Fruit fly (Drosophila melanogaster) ovary, adult (tissue): ENCODE measurements around the gene CG4653.

Experiments used
- CG17801 ChIP-seq: fragments of 200-800 bp; optimal IDR thresholded peaks from 2 replicates; lab custom pipeline; 2019; ENCODE audit warnings: missing biosample characterization, mild to moderate bottlenecking, missing genetic modification characterization, moderate library complexity; ENCODE audit not compliant: partially characterized antibody

Gene CG4653

DNA sequence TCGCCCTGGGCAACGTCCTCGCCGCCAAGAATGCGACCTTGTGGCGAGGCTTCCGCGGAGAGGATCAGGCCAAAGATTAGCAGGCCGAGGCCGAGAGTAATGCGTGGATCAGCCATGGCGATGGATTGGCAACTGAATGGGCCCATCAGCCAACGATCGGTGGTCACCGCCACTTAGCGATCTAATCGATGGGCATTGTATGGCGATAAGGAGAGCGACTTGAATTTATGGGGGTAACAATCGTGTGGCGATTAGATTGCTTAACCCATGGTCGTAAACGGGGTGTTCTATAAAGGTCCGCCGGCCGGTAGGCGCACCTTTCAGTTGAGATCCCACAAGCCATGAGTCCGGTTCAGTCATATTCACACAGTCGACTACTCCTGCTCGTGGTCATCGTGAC is at the start of gene CG4653, which contains the start of gene CG9673:
CG4653 (plus strand) TSS at position 335 of the 400 bp plus-strand sequence.
CG9673 (minus strand) TSS at position 138 of the 400 bp plus-strand sequence.
- TF ChIP-seq CG17801 (GFP tag; lab: Kevin White, UChicago): no peak

DNA sequence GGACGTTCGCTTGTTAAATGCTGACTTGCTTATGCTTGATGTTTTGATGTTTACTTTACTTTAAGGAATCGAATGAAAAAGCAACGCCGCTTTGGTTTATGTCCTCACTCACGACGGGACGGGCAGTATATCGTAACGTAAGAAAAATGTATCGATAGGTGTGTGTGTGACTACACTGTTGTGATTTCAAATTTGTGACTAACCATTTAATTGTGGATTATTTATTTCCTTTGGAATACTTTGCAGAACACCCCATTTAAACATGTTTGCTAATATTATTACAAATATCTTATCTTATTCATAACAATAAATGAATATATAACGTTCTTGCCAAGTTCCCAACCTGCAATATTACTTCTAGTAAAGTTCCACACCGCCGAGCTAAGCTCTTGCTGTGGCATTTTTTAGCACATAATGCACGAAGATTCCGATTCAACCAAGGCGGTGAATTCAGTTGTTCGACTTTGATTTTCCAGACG is 48.9 kb upstream of the CG4653 start, which contains the start of the genes Nemp and r:
Nemp (minus strand) TSS at position 85 of the 479 bp plus-strand sequence.
r (plus strand) TSS at position 429 of the 479 bp plus-strand sequence.
- TF ChIP-seq CG17801 (GFP tag; lab: Kevin White, UChicago): no peak

DNA sequence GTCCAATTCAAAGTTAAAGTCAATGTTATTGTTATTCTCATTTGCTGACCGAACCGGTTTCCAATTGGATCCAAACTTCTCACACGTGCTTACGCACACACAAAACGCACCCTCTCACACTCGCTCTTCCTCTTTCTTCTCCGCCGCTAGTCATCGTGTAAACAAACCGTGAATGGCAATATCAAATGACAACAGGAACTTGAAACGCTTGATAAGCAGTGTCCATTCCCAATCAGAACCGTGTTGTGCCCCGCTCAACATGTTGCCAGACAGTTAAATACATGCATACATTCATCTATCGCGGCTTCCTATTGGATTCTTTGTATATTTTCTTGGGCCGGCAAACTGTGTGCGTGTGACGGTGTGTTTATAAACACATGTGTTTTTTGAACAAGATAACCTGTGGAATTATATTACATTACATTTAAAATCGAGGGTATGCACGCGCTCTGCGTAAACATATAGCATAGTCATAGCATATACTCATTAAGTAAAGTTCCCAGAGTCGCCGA is 48.1 kb upstream of the CG4653 start:
- TF ChIP-seq CG17801 (GFP tag; lab: Kevin White, UChicago): no peak

DNA sequence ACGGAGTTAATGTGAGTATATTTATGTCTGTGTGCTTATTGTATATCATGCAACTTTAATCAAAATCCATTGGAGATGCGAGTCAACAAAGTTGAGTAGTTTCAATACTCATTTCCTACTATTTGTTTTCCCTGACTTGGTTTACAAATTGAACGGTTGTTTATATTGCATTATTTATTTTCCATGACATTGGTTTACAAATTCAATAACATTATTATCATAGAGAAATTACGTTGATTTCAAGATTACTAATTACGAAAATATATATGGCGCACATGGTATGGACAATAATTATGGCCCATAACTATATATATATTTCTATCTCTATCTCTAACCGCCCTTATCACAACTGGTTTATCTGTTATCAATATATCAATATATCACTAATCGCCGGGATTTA is 43.2 kb upstream of the CG4653 start:
- no peak for TF ChIP-seq CG17801 (GFP tag; lab: Kevin White, UChicago)

DNA sequence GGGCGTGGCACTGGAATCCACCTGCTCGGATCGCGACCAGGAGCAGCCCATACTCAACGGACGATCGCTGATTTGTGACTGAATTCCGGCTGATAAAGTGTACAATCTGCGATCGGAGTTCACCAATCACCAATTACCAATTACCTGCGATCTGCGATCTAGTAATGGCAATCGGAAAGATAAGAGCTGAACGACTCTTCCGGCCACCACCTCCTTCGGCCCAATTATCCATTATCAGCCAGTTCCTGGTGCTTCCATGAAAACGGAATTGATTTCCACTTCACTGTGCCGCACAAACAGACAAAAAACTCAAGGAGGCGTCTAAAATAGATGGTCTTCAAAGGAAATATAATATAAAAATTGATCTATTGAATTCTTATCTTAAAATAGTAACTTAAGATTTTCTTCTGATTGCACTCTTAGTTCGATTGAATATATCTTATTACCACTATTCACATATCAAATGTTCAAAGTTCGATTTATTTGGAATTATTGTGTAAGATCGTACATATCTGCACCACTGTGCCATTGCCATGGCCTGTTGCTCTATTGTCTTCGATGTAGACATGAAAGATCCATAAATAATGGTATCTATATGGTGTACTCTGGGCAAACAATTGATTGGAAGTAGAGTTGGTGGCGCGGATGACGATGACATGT is 39.3 kb upstream of the CG4653 start, which contains the start of gene CG15865:
CG15865 (minus strand) TSS at position 51 of the 660 bp plus-strand sequence.
- no peak for TF ChIP-seq CG17801 (GFP tag; lab: Kevin White, UChicago)

DNA sequence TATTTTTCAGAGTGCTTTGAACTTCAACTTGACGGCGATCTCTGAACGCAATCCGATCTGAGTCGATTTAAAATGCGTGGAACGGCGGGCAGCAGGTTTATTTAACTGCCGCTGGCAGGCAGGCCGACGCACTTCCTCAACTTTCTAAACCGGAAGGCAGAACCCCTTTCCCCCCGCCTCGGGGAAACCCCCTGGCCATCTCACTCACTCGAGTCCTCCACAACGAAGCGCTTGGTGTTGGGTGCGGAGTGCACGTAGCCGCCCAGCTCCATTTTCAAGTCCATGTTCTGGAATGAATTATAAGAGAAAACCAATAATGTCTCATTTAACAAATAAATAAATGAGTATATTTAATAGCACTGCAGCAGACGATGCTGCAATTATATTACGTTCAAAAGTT is 34.0 kb upstream of the CG4653 start:
- no peak for TF ChIP-seq CG17801 (GFP tag; lab: Kevin White, UChicago)

DNA sequence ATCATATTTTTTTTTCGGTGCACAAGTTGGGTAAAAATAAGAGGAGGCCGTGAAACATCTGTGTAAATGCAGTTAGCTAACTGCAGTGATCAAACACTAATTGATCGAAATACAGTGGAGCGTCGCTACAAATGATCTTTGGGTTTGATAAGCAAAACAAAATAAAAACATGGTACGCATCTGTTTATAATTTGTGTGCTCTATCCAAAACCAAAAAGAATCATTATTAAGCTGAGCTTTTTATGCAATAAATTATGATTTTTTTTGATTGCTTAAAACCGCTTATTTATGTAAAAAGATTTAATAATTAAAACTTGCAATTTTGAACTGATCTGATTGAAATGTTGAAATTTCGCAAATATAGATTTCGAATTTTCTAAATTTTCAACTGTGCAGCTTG is 33.6 kb upstream of the CG4653 start:
- no peak for TF ChIP-seq CG17801 (GFP tag; lab: Kevin White, UChicago)

DNA sequence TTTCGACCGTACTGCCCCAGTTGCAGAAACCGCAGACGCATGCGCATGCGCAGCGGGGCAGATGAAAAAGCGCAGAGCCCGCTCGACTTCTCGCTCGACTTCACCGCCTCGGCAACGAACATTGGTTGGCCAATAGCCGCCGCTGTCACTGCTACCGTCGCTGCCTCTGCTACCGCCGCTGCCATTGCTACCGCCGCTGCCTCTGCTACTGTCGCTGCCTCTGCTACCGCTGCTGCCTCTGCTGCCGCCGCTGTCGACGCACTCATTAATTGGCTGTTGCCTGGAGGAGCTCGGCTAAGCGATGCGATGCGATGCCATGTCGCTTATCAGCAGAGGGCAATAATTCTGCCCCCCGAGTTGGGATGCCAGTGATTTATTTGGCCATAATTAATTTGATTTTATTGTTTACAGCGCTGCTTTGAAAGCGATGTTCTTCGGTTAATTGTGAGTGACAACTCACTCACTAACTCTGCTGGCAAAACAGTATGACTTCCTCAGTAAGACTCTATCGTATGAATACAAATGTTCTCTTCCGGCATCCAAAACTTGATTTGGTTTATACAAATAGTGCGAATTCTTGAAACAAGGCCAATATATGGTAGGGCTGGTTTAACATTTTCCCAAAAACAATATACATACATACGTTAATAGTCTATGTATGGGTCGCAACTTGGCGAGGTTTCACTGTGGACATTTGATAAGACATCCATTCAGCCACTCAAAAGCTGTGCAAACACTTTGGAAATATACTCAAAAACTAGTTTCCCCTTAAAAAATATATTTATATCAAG is 33.0 kb upstream of the CG4653 start:
- TF ChIP-seq CG17801 (GFP tag; lab: Kevin White, UChicago): no peak

DNA sequence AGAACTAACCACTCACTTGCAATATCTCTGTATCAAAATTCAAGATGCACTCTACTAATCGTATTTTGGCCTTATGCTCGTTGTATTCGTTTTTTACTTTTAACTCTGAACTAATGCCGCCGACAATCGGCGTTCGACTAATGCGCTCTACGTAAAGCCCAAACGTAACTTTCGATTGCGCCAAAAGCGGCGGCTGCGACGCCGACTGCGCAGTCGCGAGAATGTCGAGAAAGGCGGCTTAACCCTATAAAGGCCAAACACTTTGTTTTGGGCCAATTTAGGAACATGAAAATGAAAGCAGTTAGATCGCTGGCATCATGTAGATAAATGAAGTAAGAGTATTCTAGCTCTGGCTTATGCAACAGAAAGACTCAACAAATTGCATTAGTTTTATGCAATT is 31.0 kb upstream of the CG4653 start:
- TF ChIP-seq CG17801 (GFP tag; lab: Kevin White, UChicago): no peak

DNA sequence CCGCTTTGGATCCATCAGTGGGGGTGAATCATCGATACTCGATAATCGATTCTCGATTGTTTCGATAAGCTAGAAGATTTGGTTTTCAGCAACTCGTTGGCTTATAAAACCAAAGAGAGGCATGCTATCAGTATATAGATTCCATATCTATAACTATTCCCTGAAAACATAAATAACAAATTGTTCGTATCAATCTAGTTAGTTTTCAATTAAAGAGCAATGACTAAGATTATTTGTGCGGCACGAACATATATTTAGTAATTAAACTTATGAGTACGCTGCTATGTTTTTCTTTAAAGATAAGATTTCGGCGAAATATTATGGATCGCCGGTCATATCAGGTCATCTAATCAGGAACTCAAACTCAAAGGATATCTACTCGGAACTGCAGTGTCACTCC is 29.3 kb upstream of the CG4653 start:
- TF ChIP-seq CG17801 (GFP tag; lab: Kevin White, UChicago): no peak

DNA sequence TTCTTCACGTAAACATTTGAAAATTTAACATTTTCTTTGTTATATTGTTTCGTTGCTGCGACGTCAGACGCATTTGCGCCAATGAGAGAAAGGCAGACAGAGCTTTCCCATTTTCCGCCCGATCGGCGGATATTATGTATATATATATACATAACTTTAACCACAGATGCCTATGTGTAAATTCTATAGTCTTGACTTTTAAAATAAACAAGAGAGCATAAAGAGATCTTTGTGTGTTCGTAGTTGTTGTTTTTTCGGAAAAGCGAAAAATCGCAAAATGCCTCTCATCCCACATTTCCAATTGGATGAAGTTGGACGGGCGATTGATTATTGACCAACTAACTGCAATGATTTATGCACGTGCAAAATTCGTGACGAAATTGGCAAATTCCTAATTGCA is 27.2 kb upstream of the CG4653 start, which contains the start of gene CG13012:
CG13012 (minus strand) TSS at position 101 of the 400 bp plus-strand sequence.
- no peak for TF ChIP-seq CG17801 (GFP tag; lab: Kevin White, UChicago)

DNA sequence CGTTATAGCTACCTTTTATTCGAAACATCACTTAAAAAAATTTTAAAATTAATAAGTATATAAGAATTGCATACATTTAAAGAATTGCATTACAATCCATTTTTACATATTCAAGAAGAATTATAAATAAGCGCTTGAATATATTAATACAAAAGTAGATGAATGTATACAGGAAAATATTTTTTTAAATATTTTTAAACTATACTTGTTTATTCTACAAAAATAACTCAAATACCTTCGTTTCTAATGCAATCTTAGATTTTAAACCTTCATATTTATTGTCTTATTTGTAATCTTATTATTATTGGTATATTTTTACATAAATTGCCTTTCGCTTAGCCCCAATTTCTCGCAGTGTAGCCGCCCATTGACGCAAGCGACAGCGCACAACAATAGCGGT is 26.7 kb upstream of the CG4653 start:
- TF ChIP-seq CG17801 (GFP tag; lab: Kevin White, UChicago): no peak

DNA sequence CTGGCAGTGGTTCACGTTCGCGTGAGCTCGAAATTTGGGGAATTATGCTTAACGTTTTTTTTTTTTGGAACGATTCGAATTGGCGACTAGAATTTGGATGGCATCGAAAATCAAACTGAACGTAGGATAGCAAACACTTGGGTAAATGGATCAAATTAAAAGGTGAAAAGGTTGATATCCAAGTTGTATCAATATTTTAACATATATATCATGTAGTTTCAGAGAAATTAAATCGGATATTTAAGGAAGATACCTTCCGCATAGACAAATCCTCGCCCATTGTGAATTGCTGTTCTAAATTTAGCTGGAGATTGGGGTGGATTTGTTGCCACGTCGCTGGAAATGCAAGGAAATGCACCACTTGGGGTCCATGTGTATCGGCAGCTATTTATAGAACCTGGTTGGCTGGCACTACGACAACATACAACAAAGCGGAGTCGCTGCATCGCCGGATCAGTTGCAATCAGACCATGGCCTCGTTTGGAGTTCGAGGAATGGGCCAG is 25.0 kb upstream of the CG4653 start, which contains the start of the genes CG13010 and sing:
CG13010 (minus strand) TSS at position 101 of the 503 bp plus-strand sequence.
sing (plus strand) TSS at position 453 of the 503 bp plus-strand sequence.
- no peak for TF ChIP-seq CG17801 (GFP tag; lab: Kevin White, UChicago)

DNA sequence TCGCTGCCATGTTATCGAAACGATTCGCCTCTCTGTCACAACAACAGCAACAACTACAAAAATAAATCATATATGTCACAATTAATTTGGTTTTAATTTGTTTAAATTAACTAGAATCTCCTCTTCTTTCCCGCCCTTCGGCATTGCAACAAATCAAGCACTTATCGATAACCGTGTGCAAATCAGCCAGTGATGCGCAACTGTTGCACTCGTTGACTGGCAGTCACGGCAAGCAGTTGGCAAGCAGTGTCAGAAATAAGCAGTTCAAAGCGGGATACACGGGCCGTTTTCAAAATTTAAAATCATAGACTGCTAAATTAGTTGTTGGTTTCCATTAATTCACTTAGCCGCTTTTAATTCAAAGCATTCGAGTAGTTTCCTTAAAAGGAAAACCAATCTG is 20.1 kb upstream of the CG4653 start, which contains the start of gene Axs:
Axs (minus strand) TSS at position 131 of the 400 bp plus-strand sequence.
- TF ChIP-seq CG17801 (GFP tag; lab: Kevin White, UChicago): no peak
